Fruit fly (Drosophila melanogaster) whole organism: ENCODE measurements around the gene tefu.

Experiments used
- CG8478 ChIP-seq: fragments of >200 bp; optimal IDR thresholded peaks from 2 replicates; lab custom pipeline; 2018; ENCODE audit warnings: inconsistent platforms
- Dll ChIP-seq: fragments of >200 bp; optimal IDR thresholded peaks from 2 replicates; lab custom pipeline; 2017
- EcR ChIP-seq, 2 experiments: fragments of >200 bp; optimal IDR thresholded peaks; 2 replicates each; lab custom pipeline; 2017; ENCODE audit warnings: missing biosample characterization in 2 of 2, missing genetic modification characterization in 2 of 2, missing genetic modification reagents in 2 of 2
- pan ChIP-seq: fragments of >200 bp; optimal IDR thresholded peaks from 2 replicates; lab custom pipeline; 2017
- psq ChIP-seq: fragments of >200 bp; optimal IDR thresholded peaks from 2 replicates; lab custom pipeline; 2017
- usp ChIP-seq: fragments of >200 bp; optimal IDR thresholded peaks from 2 replicates; lab custom pipeline; 2017; ENCODE audit warnings: missing biosample characterization, missing genetic modification characterization, mixed read lengths

tefu gene

dm6 chr3R:15250454-15250853, 8.4 kb upstream of the tefu start:
- TF ChIP-seq pan (lab: Kevin White, UChicago) (no peak), EcR (GFP tag; optimal IDR thresholded peaks at IDR 0.05; lab: Kevin White, UChicago) (no peak), psq (no peak), Dll (lab: Kevin White, UChicago) (no peak), CG8478 (lab: Kevin White, UChicago) (no peak), usp (GFP tag; lab: Kevin White, UChicago) (no peak)

dm6 chr3R:15249735-15250134, 7.7 kb upstream of the tefu start, which contains the start of gene CG42404:
CG42404 (plus strand) TSS chr3R:15250094.
- TF ChIP-seq Dll (lab: Kevin White, UChicago): no peak
- no peak for TF ChIP-seq psq
- no peak for TF ChIP-seq pan (lab: Kevin White, UChicago)
- no peak for TF ChIP-seq EcR (GFP tag; optimal IDR thresholded peaks at IDR 0.05; lab: Kevin White, UChicago)
- no peak for TF ChIP-seq usp (GFP tag; lab: Kevin White, UChicago)
- TF ChIP-seq CG8478 (lab: Kevin White, UChicago): no peak

- TF ChIP-seq Dll (lab: Kevin White, UChicago): no peak
- TF ChIP-seq usp (GFP tag; lab: Kevin White, UChicago): no peak
- no peak for TF ChIP-seq pan (lab: Kevin White, UChicago)
- no peak for TF ChIP-seq EcR (GFP tag; optimal IDR thresholded peaks at IDR 0.05; lab: Kevin White, UChicago)
- TF ChIP-seq CG8478 (lab: Kevin White, UChicago): no peak
- no peak for TF ChIP-seq psq
Measured at dm6 chr3R:15249037-15249436, 7.0 kb upstream of the tefu start, which contains the start of gene Amt. Amt (minus strand) TSS chr3R:15249137.

- no peak for TF ChIP-seq psq
- no peak for TF ChIP-seq Dll (lab: Kevin White, UChicago)
- no peak for TF ChIP-seq EcR (GFP tag; optimal IDR thresholded peaks at IDR 0.05; lab: Kevin White, UChicago)
- no peak for TF ChIP-seq CG8478 (lab: Kevin White, UChicago)
- no peak for TF ChIP-seq pan (lab: Kevin White, UChicago)
Measured at dm6 chr3R:15246601-15247000, 4.6 kb upstream of the tefu start.

dm6 chr3R:15243452-15243851, 1.4 kb upstream of the tefu start:
- no peak for TF ChIP-seq psq
- TF ChIP-seq pan (lab: Kevin White, UChicago): no peak
- TF ChIP-seq usp (GFP tag; lab: Kevin White, UChicago): no peak
- peak; percentile 65 for TF ChIP-seq CG8478 (lab: Kevin White, UChicago)

- TF ChIP-seq pan (lab: Kevin White, UChicago) (no peak), CG8478 (lab: Kevin White, UChicago) (no peak), EcR (GFP tag; optimal IDR thresholded peaks at IDR 0.05; lab: Kevin White, UChicago) (no peak), psq (no peak), usp (GFP tag; lab: Kevin White, UChicago) (no peak), Dll (lab: Kevin White, UChicago) (no peak)
Measured at dm6 chr3R:15243046-15243356, 965 bp upstream of the tefu start.

dm6 chr3R:15231635-15232138, 10.3 kb downstream of the tefu start:
- TF ChIP-seq EcR (GFP tag; optimal IDR thresholded peaks at IDR 0.05; lab: Kevin White, UChicago): no peak
- TF ChIP-seq CG8478 (lab: Kevin White, UChicago): no peak
- no peak for TF ChIP-seq psq
- no peak for TF ChIP-seq Dll (lab: Kevin White, UChicago)
- TF ChIP-seq usp (GFP tag; lab: Kevin White, UChicago): no peak
- TF ChIP-seq pan (lab: Kevin White, UChicago): no peak

dm6 chr3R:15230285-15230684, 11.8 kb downstream of the tefu start, which contains the start of gene CG34316:
CG34316 (plus strand) TSS chr3R:15230585.
- no peak for TF ChIP-seq pan (lab: Kevin White, UChicago)
- TF ChIP-seq EcR (GFP tag; optimal IDR thresholded peaks at IDR 0.05; lab: Kevin White, UChicago): no peak
- no peak for TF ChIP-seq Dll (lab: Kevin White, UChicago)
- TF ChIP-seq CG8478 (lab: Kevin White, UChicago): no peak
- TF ChIP-seq psq: no peak
- TF ChIP-seq usp (GFP tag; lab: Kevin White, UChicago): no peak

- peak; percentile 98 for TF ChIP-seq pan (lab: Kevin White, UChicago)
- no peak for TF ChIP-seq EcR (GFP tag; optimal IDR thresholded peaks at IDR 0.05; lab: Kevin White, UChicago)
Measured at dm6 chr3R:15229329-15229876, 12.6 kb downstream of the tefu start, which contains the start of the genes Art3 and mRpS10. Art3 (minus strand) TSS chr3R:15229408. mRpS10 (plus strand) TSS chr3R:15229665.

dm6 chr3R:15225279-15225730, 16.7 kb downstream of the tefu start, which contains the start of the genes CG31344 and Caf1-55:
CG31344 (minus strand) TSS chr3R:15225329.
Caf1-55 (plus strand) TSS chr3R:15225576.
- TF ChIP-seq usp (GFP tag; lab: Kevin White, UChicago): no peak
- no peak for TF ChIP-seq CG8478 (lab: Kevin White, UChicago)
- TF ChIP-seq psq: no peak
- no peak for TF ChIP-seq EcR (GFP tag; optimal IDR thresholded peaks at IDR 0.05; lab: Kevin White, UChicago)
- no peak for TF ChIP-seq Dll (lab: Kevin White, UChicago)
- TF ChIP-seq pan (lab: Kevin White, UChicago): no peak

dm6 chr3R:15222973-15223372, 19.1 kb downstream of the tefu start, which contains the start of gene Polr2G:
Polr2G (minus strand) TSS chr3R:15223180.
- TF ChIP-seq Dll (lab: Kevin White, UChicago) (no peak), CG8478 (lab: Kevin White, UChicago) (no peak)
